Worm (Caenorhabditis elegans) whole organism, L4 larva: ENCODE measurements around the gene C25D7.10.

Experiments used
- R02D3.7 ChIP-seq: fragments of 150-350 bp; sonication (generic microtip); optimal IDR thresholded peaks from 3 replicates; lab custom pipeline; 2014; ENCODE audit warnings: missing biosample characterization, missing genetic modification characterization
- egl-43 ChIP-seq: fragments of 200-800 bp; sonication (Bioruptor generic); IDR thresholded peaks from 2 replicates; pipeline ENCODE4 v1.3.6; 2022; ENCODE audit warnings: missing genetic modification reagents, missing genetic modification characterization, missing compliant biosample characterization
- hmg-1.1 ChIP-seq: fragments of 200-800 bp; sonication (Bioruptor generic); IDR thresholded peaks from 2 replicates; pipeline ENCODE4 v1.3.6; 2022; ENCODE audit warnings: missing genetic modification reagents, missing genetic modification characterization, missing compliant biosample characterization
- lin-13 ChIP-seq: fragments of 150-350 bp; optimal IDR thresholded peaks from 2 replicates; lab custom pipeline; 2014; ENCODE audit warnings: missing biosample characterization, missing genetic modification reagents, missing genetic modification characterization
- lir-3 ChIP-seq: sonication (generic microtip); optimal IDR thresholded peaks from 2 replicates; lab custom pipeline; 2016; ENCODE audit warnings: mild to moderate bottlenecking, missing genetic modification characterization, missing compliant biosample characterization
- nhr-28 ChIP-seq: fragments of 150-350 bp; optimal IDR thresholded peaks from 2 replicates; lab custom pipeline; 2014; ENCODE audit warnings: missing biosample characterization, missing genetic modification characterization
- php-3 ChIP-seq: fragments of 200-800 bp; sonication (Bioruptor generic); IDR thresholded peaks from 2 replicates; pipeline ENCODE4 v1.3.6; 2022; ENCODE audit warnings: missing genetic modification reagents, missing genetic modification characterization, missing compliant biosample characterization
- snpc-4 ChIP-seq: fragments of 150-350 bp; optimal IDR thresholded peaks from 2 replicates; lab custom pipeline; 2014; ENCODE audit warnings: missing biosample characterization, missing genetic modification characterization

DNA sequence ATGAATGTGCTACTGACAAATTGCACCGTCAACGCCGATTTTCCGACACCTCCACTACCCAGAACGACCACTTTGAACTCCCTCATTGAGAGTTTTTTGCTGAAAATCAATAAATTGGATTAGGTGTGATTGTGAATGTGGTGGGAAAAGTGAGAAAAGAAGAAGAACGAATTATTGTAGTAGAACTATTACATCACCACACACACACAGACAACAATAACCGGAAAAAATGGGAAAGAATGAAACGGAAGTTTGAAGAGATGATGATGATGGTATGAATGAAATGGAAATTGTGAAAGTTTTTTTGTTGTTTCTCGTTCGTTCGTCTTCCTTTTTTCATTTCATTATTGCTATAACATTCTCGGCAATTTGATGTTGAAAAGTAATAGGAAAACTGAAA, 3.3 kb upstream of the C25D7.10 start, which contains the start of gene rap-2:
- TF ChIP-seq hmg-1.1 (no peak), nhr-28 (no peak), lin-13 (GFP tag; lab: Kevin White, UChicago) (no peak), egl-43 (GFP tag; lab: Robert Waterston, UW) (no peak), snpc-4 (tag; lab: Kevin White, UChicago) (no peak), R02D3.7 (tag; lab: Kevin White, UChicago) (no peak), lir-3 (tag; lab: Kevin White, UChicago) (no peak), php-3 (GFP tag; lab: Robert Waterston, UW) (no peak)
